Fruit fly (Drosophila melanogaster): ENCODE data around the gene His4r.

dm6 chr3R:14631911-14632310 lies 6.4 kb downstream of the His4r start:
- no peak for TF ChIP-seq da (GFP tag; optimal IDR thresholded peaks at IDR 0.05)
- TF ChIP-seq CG17328 (GFP tag; IDR thresholded peaks at IDR 0.05) = no peak
- no peak for TF ChIP-seq HLH4C (GFP tag; IDR thresholded peaks at IDR 0.05; ENCODE audit: partially characterized antibody)
- TF ChIP-seq schlank (tag; optimal IDR thresholded peaks at IDR 0.05) = no peak
- TF ChIP-seq mirr (GFP tag; optimal IDR thresholded peaks at IDR 0.05) = no peak
- TF ChIP-seq CG31224 (GFP tag; IDR thresholded peaks at IDR 0.05) = no peak
- TF ChIP-seq br (optimal IDR thresholded peaks at IDR 0.05) = no peak
- TF ChIP-seq CG15601 (tag; optimal IDR thresholded peaks at IDR 0.05) = no peak
- TF ChIP-seq CG9437 (GFP tag; optimal IDR thresholded peaks at IDR 0.05) = no peak
- no peak for TF ChIP-seq Lpt (GFP tag; optimal IDR thresholded peaks at IDR 0.05)
- TF ChIP-seq Ptx1 (GFP tag; IDR thresholded peaks at IDR 0.05) = no peak
- TF ChIP-seq lmd (GFP tag; IDR thresholded peaks at IDR 0.05) = no peak
- no peak for TF ChIP-seq Hr39 (optimal IDR thresholded peaks at IDR 0.05)
